Worm (Caenorhabditis elegans) whole organism, young adult: ENCODE data around the gene popl-1.
A peak's percentile ranks its signal among the peaks of the same experiment; 100 is the strongest.

Experiments used
- B0261.1 ChIP-seq: sonication (generic microtip); optimal IDR thresholded peaks from 2 replicates; lab custom pipeline; 2016; ENCODE audit warnings: mild to moderate bottlenecking, missing genetic modification characterization, moderate library complexity, missing compliant biosample characterization
- F23B12.7 ChIP-seq: sonication (generic microtip); optimal IDR thresholded peaks from 2 replicates; lab custom pipeline; 2017; ENCODE audit warnings: missing genetic modification characterization, mild to moderate bottlenecking, missing compliant biosample characterization, antibody characterized with exemption, moderate library complexity; ENCODE audit not compliant: insufficient read depth
- F33H1.4 ChIP-seq: fragments of 200-800 bp; sonication (Bioruptor generic); IDR thresholded peaks from 2 replicates; pipeline ENCODE4 v1.3.6; 2022; ENCODE audit warnings: missing genetic modification reagents, missing genetic modification characterization, missing compliant biosample characterization
- F37B4.10 ChIP-seq: fragments of 200-800 bp; sonication (Bioruptor generic); IDR thresholded peaks from 2 replicates; pipeline ENCODE4 v1.3.6; 2022; ENCODE audit warnings: missing genetic modification characterization, missing compliant biosample characterization
- F49E8.2 ChIP-seq: sonication (generic microtip); optimal IDR thresholded peaks from 3 replicates; lab custom pipeline; 2017; ENCODE audit warnings: missing genetic modification characterization, mild to moderate bottlenecking, missing compliant biosample characterization, antibody characterized with exemption, moderate library complexity; ENCODE audit not compliant: insufficient read depth
- K11D2.4 ChIP-seq: fragments of 200-800 bp; sonication (Bioruptor generic); IDR thresholded peaks from 2 replicates; pipeline ENCODE4 v1.3.6; 2022; ENCODE audit warnings: missing genetic modification reagents, missing genetic modification characterization, missing compliant biosample characterization
- K12H6.12 ChIP-seq: fragments of 200-800 bp; sonication (Bioruptor generic); optimal IDR thresholded peaks from 2 replicates; lab custom pipeline; 2018; ENCODE audit warnings: mild to moderate bottlenecking, missing genetic modification characterization, missing compliant biosample characterization
- T07F8.4 ChIP-seq: sonication (generic microtip); optimal IDR thresholded peaks from 2 replicates; lab custom pipeline; 2016; ENCODE audit warnings: mild to moderate bottlenecking, missing genetic modification characterization, moderate library complexity, missing compliant biosample characterization
- Y53F4B.3 ChIP-seq: fragments of 200-800 bp; sonication (Bioruptor generic); IDR thresholded peaks from 2 replicates; pipeline ENCODE4 v1.3.6; 2022; ENCODE audit warnings: missing genetic modification reagents, missing genetic modification characterization, missing compliant biosample characterization
- Y53G8AR.9 ChIP-seq: fragments of 200-800 bp; sonication (Bioruptor generic); conservative IDR thresholded peaks from 2 replicates; pipeline ENCODE4 v1.3.6; 2022; ENCODE audit warnings: missing genetic modification reagents, missing genetic modification characterization, missing compliant biosample characterization
- ama-1 ChIP-seq, 3 experiments: fragments of 150-350 bp in 1 of 3; sonication (generic microtip) in 2 of 3; optimal IDR thresholded peaks; 2 replicates each; lab custom pipeline; 2014 to 2018; ENCODE audit warnings: missing biosample characterization in 2 of 3, missing genetic modification characterization in 2 of 3, missing genetic modification reagents in 2 of 3
- aptf-3 ChIP-seq: fragments of 200-800 bp; sonication (Bioruptor generic); IDR thresholded peaks from 2 replicates; pipeline ENCODE4 v1.3.6; 2022; ENCODE audit warnings: missing genetic modification characterization, missing compliant biosample characterization
- ceh-100 ChIP-seq: fragments of 200-800 bp; sonication (Bioruptor generic); IDR thresholded peaks from 2 replicates; pipeline ENCODE4 v1.3.6; 2022; ENCODE audit warnings: missing genetic modification reagents, missing genetic modification characterization, missing compliant biosample characterization
- ceh-58 ChIP-seq: fragments of 200-800 bp; sonication (Bioruptor generic); IDR thresholded peaks from 2 replicates; pipeline ENCODE4 v1.3.6; 2022; ENCODE audit warnings: missing genetic modification characterization, missing compliant biosample characterization
- ceh-79 ChIP-seq: sonication (generic microtip); optimal IDR thresholded peaks from 2 replicates; lab custom pipeline; 2017; ENCODE audit warnings: mild to moderate bottlenecking, missing genetic modification characterization, missing compliant biosample characterization
- chd-7 ChIP-seq: sonication (generic microtip); optimal IDR thresholded peaks from 2 replicates; lab custom pipeline; 2016; ENCODE audit warnings: mild to moderate bottlenecking, missing genetic modification characterization, moderate library complexity, missing compliant biosample characterization
- dpl-1 ChIP-seq: fragments of 150-350 bp; optimal IDR thresholded peaks from 2 replicates; lab custom pipeline; 2014; ENCODE audit warnings: missing biosample characterization, missing genetic modification reagents, missing genetic modification characterization
- egrh-3 ChIP-seq: fragments of 200-800 bp; sonication (Bioruptor generic); IDR thresholded peaks from 2 replicates; pipeline ENCODE4 v1.3.6; 2022; ENCODE audit warnings: missing genetic modification reagents, missing genetic modification characterization, missing compliant biosample characterization
- gei-17 ChIP-seq: fragments of 200-800 bp; sonication (Bioruptor generic); optimal IDR thresholded peaks from 2 replicates; lab custom pipeline; 2018; ENCODE audit warnings: mild to moderate bottlenecking, missing genetic modification characterization, missing compliant biosample characterization
- him-1 ChIP-seq: sonication (generic microtip); optimal IDR thresholded peaks from 2 replicates; lab custom pipeline; 2016; ENCODE audit warnings: missing genotype, missing genetic modification reagents, missing genetic modification characterization, missing compliant biosample characterization
- hlh-12 ChIP-seq: sonication (generic microtip); optimal IDR thresholded peaks from 2 replicates; lab custom pipeline; 2016; ENCODE audit warnings: missing genetic modification characterization, missing compliant biosample characterization
- hmg-1.2 ChIP-seq: fragments of 200-800 bp; sonication (Bioruptor generic); IDR thresholded peaks from 2 replicates; pipeline ENCODE4 v1.3.6; 2022; ENCODE audit warnings: missing genetic modification reagents, missing genetic modification characterization, missing compliant biosample characterization
- let-607 ChIP-seq, 2 experiments: fragments of 200-800 bp in 1 of 2; sonication (Bioruptor generic) in 1 of 2; sonication (generic microtip) in 1 of 2; optimal IDR thresholded peaks; 2 replicates each; lab custom pipeline; 2016 to 2018; ENCODE audit warnings: mild to moderate bottlenecking in 2 of 2, missing compliant biosample characterization in 2 of 2, missing genetic modification characterization in 2 of 2, moderate library complexity in 2 of 2, missing genotype in 1 of 2
- lin-35 ChIP-seq, 3 experiments: fragments of 150-350 bp in 2 of 3; sonication (generic microtip) in 1 of 3; optimal IDR thresholded peaks; 2 replicates each; lab custom pipeline; 2014 to 2018; ENCODE audit warnings: missing biosample characterization in 3 of 3, missing genetic modification characterization in 3 of 3, missing genetic modification reagents in 3 of 3
- lsl-1 ChIP-seq: fragments of 200-800 bp; sonication (Bioruptor generic); optimal IDR thresholded peaks from 2 replicates; lab custom pipeline; 2018; ENCODE audit warnings: mild to moderate bottlenecking, missing genetic modification characterization, moderate library complexity, missing compliant biosample characterization
- madf-6 ChIP-seq: fragments of 200-800 bp; sonication (Bioruptor generic); IDR thresholded peaks from 2 replicates; pipeline ENCODE4 v1.3.6; 2022; ENCODE audit warnings: missing genetic modification reagents, missing genetic modification characterization, missing compliant biosample characterization
- madf-8 ChIP-seq: fragments of 200-800 bp; sonication (Bioruptor generic); conservative IDR thresholded peaks from 2 replicates; pipeline ENCODE4 v1.3.6; 2022; ENCODE audit warnings: missing genetic modification reagents, missing genetic modification characterization, missing compliant biosample characterization
- mxl-1 ChIP-seq: sonication (generic microtip); optimal IDR thresholded peaks from 2 replicates; lab custom pipeline; 2016; ENCODE audit warnings: missing genetic modification characterization, missing compliant biosample characterization
- repo-1 ChIP-seq: sonication (generic microtip); optimal IDR thresholded peaks from 2 replicates; lab custom pipeline; 2017; ENCODE audit warnings: mild to moderate bottlenecking, missing genetic modification characterization, missing compliant biosample characterization
- snpc-1.1 ChIP-seq: sonication (generic microtip); optimal IDR thresholded peaks from 2 replicates; lab custom pipeline; 2017; ENCODE audit warnings: missing genetic modification characterization, mild to moderate bottlenecking, missing compliant biosample characterization, antibody characterized with exemption, moderate library complexity, missing genotype, missing genetic modification reagents; ENCODE audit not compliant: insufficient read depth
- unc-62 ChIP-seq: fragments of 150-350 bp; optimal IDR thresholded peaks from 2 replicates; lab custom pipeline; 2014; ENCODE audit warnings: missing biosample characterization, missing genetic modification reagents, missing genetic modification characterization
- xnd-1 ChIP-seq: sonication (generic microtip); optimal IDR thresholded peaks from 2 replicates; lab custom pipeline; 2016; ENCODE audit warnings: missing genotype, missing genetic modification reagents, missing genetic modification characterization, missing compliant biosample characterization
- ztf-18 ChIP-seq: sonication (generic microtip); optimal IDR thresholded peaks from 2 replicates; lab custom pipeline; 2016; ENCODE audit warnings: missing genotype, mild to moderate bottlenecking, missing genetic modification characterization, missing compliant biosample characterization
- ztf-28 ChIP-seq: fragments of 200-800 bp; sonication (Bioruptor generic); IDR thresholded peaks from 2 replicates; pipeline ENCODE4 v1.3.6; 2022; ENCODE audit warnings: missing genetic modification reagents, missing genetic modification characterization, missing compliant biosample characterization

popl-1 gene

DNA sequence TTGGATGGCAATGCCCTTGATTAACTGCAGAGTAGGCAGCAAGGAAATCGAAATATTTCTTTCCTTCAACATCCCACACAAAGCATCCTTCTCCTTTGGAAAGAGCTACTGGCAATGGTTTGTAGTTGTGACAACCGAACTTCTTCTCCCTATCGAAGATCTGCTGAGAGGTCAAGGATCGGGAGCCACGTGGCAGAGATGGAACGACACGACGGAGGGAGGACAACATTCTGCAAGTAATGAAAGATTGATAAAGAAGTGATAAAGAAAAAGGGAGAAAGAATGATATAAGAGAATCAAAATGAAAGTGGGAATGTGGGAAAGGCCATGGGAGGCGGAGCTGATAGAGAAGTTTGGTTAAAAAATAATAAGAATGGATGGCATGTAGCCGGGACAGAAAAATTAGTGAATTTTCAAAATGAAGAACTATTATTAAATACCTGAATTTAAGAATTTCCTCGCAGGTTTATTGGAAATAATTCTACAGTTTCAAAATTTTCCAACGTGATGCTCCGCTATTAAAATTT is 35.0 kb downstream of the popl-1 start, which contains the start of gene oatr-1:
Gene oatr-1 (minus strand): TSS at position 477 of the 527 bp plus-strand sequence.
- TF ChIP-seq ama-1 (optimal IDR thresholded peaks at IDR 0.05; lab: Kevin White, UChicago) (peak; percentile 10), ama-1 (GFP tag; optimal IDR thresholded peaks at IDR 0.05; lab: Kevin White, UChicago) (no peak), ceh-100 (GFP tag; lab: Robert Waterston, UW) (no peak), ceh-58 (no peak)
- TF ChIP-seq, all 124 proteins: peak for 1

DNA sequence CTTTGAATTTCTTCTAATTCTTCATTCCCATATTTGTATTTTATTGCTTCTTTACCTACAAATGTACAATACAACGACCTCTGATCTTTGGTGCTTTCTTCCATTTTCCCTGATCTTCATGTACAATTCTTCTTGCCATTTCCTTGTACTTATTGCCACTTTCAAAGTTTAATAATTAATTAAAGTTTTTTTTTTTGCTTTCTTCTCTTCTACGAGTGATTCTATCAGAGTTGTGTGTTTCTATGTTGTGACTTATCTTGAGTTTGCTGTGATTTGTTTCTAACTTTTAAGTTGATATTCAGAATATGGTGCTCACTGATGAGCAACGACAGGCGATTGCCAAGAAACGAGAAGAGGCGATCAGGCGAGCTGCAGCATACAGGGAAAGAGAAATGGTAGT is 40.1 kb downstream of the popl-1 start, which contains the start of gene smrc-1:
Gene smrc-1 (plus strand): TSS at position 301 of the 400 bp plus-strand sequence.
- TF ChIP-seq F37B4.10 (GFP tag; lab: Robert Waterston, UW) (no peak), dpl-1 (no peak), B0261.1 (no peak), chd-7 (tag; lab: Kevin White, UChicago) (no peak), ama-1 (optimal IDR thresholded peaks at IDR 0.05; lab: Kevin White, UChicago) (no peak), ama-1 (GFP tag; optimal IDR thresholded peaks at IDR 0.05; lab: Kevin White, UChicago) (no peak), hlh-12 (tag; lab: Kevin White, UChicago) (no peak), K11D2.4 (GFP tag; lab: Robert Waterston, UW) (no peak), gei-17 (GFP tag; lab: Kevin White, UChicago) (no peak), egrh-3 (no peak), mxl-1 (tag; lab: Kevin White, UChicago) (no peak), madf-8 (GFP tag; lab: Robert Waterston, UW) (no peak), T07F8.4 (tag; lab: Kevin White, UChicago) (no peak), hmg-1.2 (GFP tag; lab: Robert Waterston, UW) (no peak), snpc-1.1 (tag; lab: Kevin White, UChicago) (no peak), ceh-100 (GFP tag; lab: Robert Waterston, UW) (no peak)
- TF ChIP-seq, all 124 proteins: peak for 0

DNA sequence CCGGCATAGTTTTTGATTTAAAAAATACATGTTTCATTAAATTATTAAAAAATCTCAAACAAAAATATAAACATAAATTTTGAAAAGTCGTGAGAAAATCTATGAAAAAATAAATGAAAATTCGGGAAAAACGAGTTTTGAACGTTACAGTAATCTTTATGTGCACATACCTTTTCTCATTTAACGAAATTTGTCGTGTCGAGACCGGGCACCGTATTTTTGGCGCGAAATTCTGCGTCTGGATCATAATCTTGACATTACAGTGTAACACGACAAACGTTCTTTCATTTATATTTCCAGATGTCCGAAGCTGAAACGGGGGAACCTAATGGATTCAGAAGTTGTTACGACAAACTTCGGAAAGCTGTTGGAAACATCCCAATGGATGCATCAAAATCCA is 41.2 kb downstream of the popl-1 start, which contains the start of gene C16A3.2:
Gene C16A3.2 (plus strand): TSS at position 301 of the 400 bp plus-strand sequence.
- TF ChIP-seq repo-1 (tag; lab: Kevin White, UChicago) (no peak), ceh-79 (tag; lab: Kevin White, UChicago) (no peak), lsl-1 (GFP tag; lab: Kevin White, UChicago) (peak; percentile 0), ztf-28 (GFP tag; lab: Robert Waterston, UW) (no peak), K12H6.12 (tag; lab: Kevin White, UChicago) (no peak)

DNA sequence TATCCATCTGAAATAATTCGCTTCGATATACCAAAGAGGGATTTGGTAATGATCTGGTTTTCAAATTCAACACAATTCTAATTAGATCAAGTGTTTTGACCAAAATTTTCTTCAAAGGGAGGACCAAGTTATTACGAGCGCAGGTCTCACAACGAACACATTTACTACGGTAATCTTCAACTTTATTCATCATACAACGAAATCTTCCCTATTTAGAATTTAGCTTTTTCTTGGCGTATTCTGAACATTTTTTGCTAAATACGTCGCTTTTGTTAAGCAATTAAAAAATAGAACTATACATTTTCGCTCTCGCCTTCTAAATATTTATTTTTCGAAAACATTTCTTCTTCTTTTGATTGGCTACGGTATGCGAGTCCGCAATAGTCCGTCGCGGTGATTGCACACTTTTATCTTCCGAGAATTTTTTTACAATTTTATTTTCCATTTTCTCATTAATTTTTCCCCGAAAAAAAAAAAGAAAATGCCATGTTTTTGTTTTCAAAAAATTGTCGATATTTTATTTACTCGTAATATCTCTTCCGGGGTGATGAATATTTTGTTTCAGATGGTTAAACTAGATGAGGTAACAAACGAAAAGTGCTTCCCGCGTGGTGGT is 47.6 kb downstream of the popl-1 start, which contains the start of gene let-716:
Gene let-716 (plus strand): TSS at position 566 of the 616 bp plus-strand sequence.
- no peak for TF ChIP-seq Y53G8AR.9 (GFP tag; lab: Robert Waterston, UW)
- TF ChIP-seq lsl-1 (GFP tag; lab: Kevin White, UChicago) = peak; percentile 87
- TF ChIP-seq F49E8.2 (tag; lab: Kevin White, UChicago) = peak; percentile 59
- TF ChIP-seq lin-35 (GFP tag; optimal IDR thresholded peaks at IDR 0.05; lab: Kevin White, UChicago) = peak in 1 of 3 experiments; percentile 39
- no peak for TF ChIP-seq ceh-100 (GFP tag; lab: Robert Waterston, UW)
- TF ChIP-seq madf-6 (GFP tag; lab: Robert Waterston, UW) = peak; percentile 30; the same call in 1 of the 2 replicates
- TF ChIP-seq F37B4.10 (GFP tag; lab: Robert Waterston, UW) = no peak
- TF ChIP-seq F33H1.4 (GFP tag; lab: Robert Waterston, UW) = peak; percentile 64
- TF ChIP-seq snpc-1.1 (tag; lab: Kevin White, UChicago) = no peak
- TF ChIP-seq aptf-3 = no peak
- TF ChIP-seq xnd-1 (tag; lab: Kevin White, UChicago) = peak; percentile 14
- peak; percentile 42 for TF ChIP-seq him-1 (tag; lab: Kevin White, UChicago)
- TF ChIP-seq ama-1 (optimal IDR thresholded peaks at IDR 0.05; lab: Kevin White, UChicago) = no peak
- peak in 1 of 2 experiments; percentile 2 for TF ChIP-seq ama-1 (GFP tag; optimal IDR thresholded peaks at IDR 0.05; lab: Kevin White, UChicago)
- peak; percentile 20 for TF ChIP-seq F23B12.7 (tag; lab: Kevin White, UChicago)
- no peak for TF ChIP-seq unc-62
- no peak for TF ChIP-seq Y53F4B.3 (GFP tag; lab: Robert Waterston, UW)
- TF ChIP-seq ztf-18 (tag; lab: Kevin White, UChicago) = peak; percentile 1
- TF ChIP-seq let-607 (tag; optimal IDR thresholded peaks at IDR 0.05; lab: Kevin White, UChicago) = no peak
